Fruit fly (Drosophila melanogaster) whole organism, embryonic: Measurements from ENCODE around the gene beta4GalT7.

Experiments
- Antp ChIP-seq: fragments of 200-800 bp; sonication (Bioruptor generic); optimal IDR thresholded peaks from 3 replicates; lab custom pipeline; 2016; ENCODE audit warnings: missing biosample characterization, missing genetic modification characterization
- B-H2 ChIP-seq: fragments of 200-800 bp; sonication (Bioruptor generic); optimal IDR thresholded peaks from 2 replicates; lab custom pipeline; 2018; ENCODE audit warnings: missing biosample characterization, mild to moderate bottlenecking, missing genetic modification characterization
- CG11560 ChIP-seq: fragments of 200-800 bp; sonication (Bioruptor generic); IDR thresholded peaks from 3 replicates; pipeline ENCODE4 v1.3.6; 2022; ENCODE audit warnings: missing biosample characterization, missing genetic modification characterization
- CG12155 ChIP-seq: fragments of 200-800 bp; sonication (Bioruptor generic); optimal IDR thresholded peaks from 3 replicates; lab custom pipeline; 2016; ENCODE audit warnings: missing biosample characterization, missing genetic modification characterization
- CG12769 ChIP-seq: fragments of 200-800 bp; sonication (Bioruptor generic); optimal IDR thresholded peaks from 2 replicates; lab custom pipeline; 2019; ENCODE audit warnings: missing biosample characterization, mild to moderate bottlenecking, missing genetic modification characterization, moderate library complexity
- CG14710 ChIP-seq: fragments of 200-800 bp; sonication (Bioruptor generic); optimal IDR thresholded peaks from 3 replicates; lab custom pipeline; 2019; ENCODE audit warnings: missing biosample characterization, mild to moderate bottlenecking, missing genetic modification characterization, moderate library complexity
- CG15269 ChIP-seq: fragments of 200-800 bp; sonication (Bioruptor generic); optimal IDR thresholded peaks from 2 replicates; lab custom pipeline; 2018; ENCODE audit warnings: missing biosample characterization, mild to moderate bottlenecking, missing genetic modification characterization, moderate library complexity
- CG1792 ChIP-seq: fragments of 200-800 bp; sonication (Bioruptor generic); optimal IDR thresholded peaks from 2 replicates; lab custom pipeline; 2016; ENCODE audit warnings: missing biosample characterization, missing genetic modification characterization
- CG34376 ChIP-seq: fragments of 200-800 bp; sonication (Bioruptor generic); optimal IDR thresholded peaks from 2 replicates; lab custom pipeline; 2018; ENCODE audit warnings: missing biosample characterization, mild to moderate bottlenecking, missing genetic modification characterization
- CG6854 ChIP-seq: fragments of 200-800 bp; sonication (Bioruptor generic); optimal IDR thresholded peaks from 3 replicates; lab custom pipeline; 2017; ENCODE audit warnings: missing biosample characterization, mild to moderate bottlenecking, missing genetic modification characterization
- CG9727 ChIP-seq: fragments of 200-800 bp; sonication (Bioruptor generic); optimal IDR thresholded peaks from 3 replicates; lab custom pipeline; 2017; ENCODE audit warnings: missing biosample characterization, mild to moderate bottlenecking, missing genetic modification characterization
- CG9797 ChIP-seq: fragments of 200-800 bp; sonication (Bioruptor generic); optimal IDR thresholded peaks from 3 replicates; lab custom pipeline; 2018; ENCODE audit warnings: missing biosample characterization, mild to moderate bottlenecking, missing genetic modification characterization
- CG9876 ChIP-seq: fragments of 200-800 bp; sonication (Bioruptor generic); optimal IDR thresholded peaks from 2 replicates; lab custom pipeline; 2016; ENCODE audit warnings: missing biosample characterization, missing genetic modification characterization
- Camta ChIP-seq: fragments of 200-800 bp; sonication (Bioruptor generic); optimal IDR thresholded peaks from 2 replicates; lab custom pipeline; 2016; ENCODE audit warnings: missing biosample characterization, missing genetic modification characterization
- Dbx ChIP-seq: fragments of 200-800 bp; sonication (Bioruptor generic); IDR thresholded peaks from 3 replicates; pipeline ENCODE4 v1.3.6; 2022; ENCODE audit warnings: missing biosample characterization, missing genetic modification characterization
- Dref ChIP-seq: fragments of 200-800 bp; sonication (Bioruptor generic); IDR thresholded peaks from 2 replicates; pipeline ENCODE4 v1.3.6; 2022; ENCODE audit warnings: missing biosample characterization, missing genetic modification characterization
- Drgx ChIP-seq: fragments of 200-800 bp; sonication (Bioruptor generic); IDR thresholded peaks from 2 replicates; pipeline ENCODE4 v1.3.6; 2022; ENCODE audit warnings: missing biosample characterization, missing genetic modification characterization
- E2f1 ChIP-seq: fragments of 200-800 bp; sonication (Bioruptor generic); IDR thresholded peaks from 2 replicates; pipeline ENCODE4 v1.3.6; 2022; ENCODE audit warnings: missing biosample characterization, missing genetic modification characterization
- Eip74EF ChIP-seq, 2 experiments: fragments of 200-800 bp in 1 of 2; fragments of >200 bp in 1 of 2; sonication (Bioruptor generic) in 1 of 2; optimal IDR thresholded peaks; 2 replicates each; lab custom pipeline; 2017 to 2019; ENCODE audit warnings: missing biosample characterization in 2 of 2, missing genetic modification characterization in 2 of 2, mild to moderate bottlenecking in 1 of 2, moderate library complexity in 1 of 2
- Nf-YA ChIP-seq: fragments of 200-800 bp; sonication (Bioruptor generic); IDR thresholded peaks from 2 replicates; pipeline ENCODE4 v1.3.6; 2022; ENCODE audit warnings: missing biosample characterization, missing genetic modification characterization
- Oaz ChIP-seq: fragments of 200-800 bp; sonication (Bioruptor generic); IDR thresholded peaks from 2 replicates; pipeline ENCODE4 v1.3.6; 2022; ENCODE audit warnings: missing biosample characterization, missing genetic modification characterization
- Pdp1 ChIP-seq, 2 experiments: fragments of 200-800 bp; sonication (Bioruptor generic); optimal IDR thresholded peaks; 3 replicates each; lab custom pipeline; 2016; ENCODE audit warnings: missing biosample characterization in 2 of 2, missing genetic modification characterization in 2 of 2, mild to moderate bottlenecking in 1 of 2, moderate library complexity in 1 of 2
- Sox102F ChIP-seq: fragments of 200-800 bp; sonication (Bioruptor generic); optimal IDR thresholded peaks from 2 replicates; lab custom pipeline; 2018; ENCODE audit warnings: missing biosample characterization, mild to moderate bottlenecking, missing genetic modification characterization, moderate library complexity
- Taf1 ChIP-seq: fragments of 200-800 bp; sonication (Bioruptor generic); IDR thresholded peaks from 2 replicates; pipeline ENCODE4 v1.3.6; 2022; ENCODE audit warnings: missing biosample characterization, missing genetic modification characterization
- Tbp ChIP-seq: fragments of >200 bp; optimal IDR thresholded peaks from 2 replicates; lab custom pipeline; 2018; ENCODE audit warnings: missing biosample characterization, missing genetic modification characterization
- Trl ChIP-seq, 3 experiments: fragments of >200 bp in 2 of 3; fragments of 200-800 bp in 1 of 3; sonication (Bioruptor generic) in 1 of 3; optimal IDR thresholded peaks; 2 replicates in 1 of 3; 3 replicates in 2 of 3; lab custom pipeline; 2016 to 2017; ENCODE audit warnings: missing biosample characterization in 1 of 3, missing genetic modification characterization in 1 of 3
- abd-A ChIP-seq: fragments of 200-800 bp; sonication (Bioruptor generic); optimal IDR thresholded peaks from 3 replicates; lab custom pipeline; 2019; ENCODE audit warnings: missing biosample characterization, mild to moderate bottlenecking, missing genetic modification characterization, moderate library complexity
- cad ChIP-seq: fragments of >200 bp; optimal IDR thresholded peaks from 2 replicates; lab custom pipeline; 2017; ENCODE audit warnings: missing biosample characterization, missing genetic modification characterization
- cas ChIP-seq: fragments of 200-800 bp; sonication (Bioruptor generic); IDR thresholded peaks from 2 replicates; pipeline ENCODE4 v1.3.6; 2022; ENCODE audit warnings: missing biosample characterization, missing genetic modification characterization
- cg ChIP-seq: fragments of 200-800 bp; sonication (Bioruptor generic); optimal IDR thresholded peaks from 3 replicates; lab custom pipeline; 2019; ENCODE audit warnings: missing biosample characterization, mild to moderate bottlenecking, missing genetic modification characterization, moderate library complexity
- chinmo ChIP-seq: fragments of 200-800 bp; sonication (Bioruptor generic); IDR thresholded peaks from 4 replicates; pipeline ENCODE4 v1.3.6; 2022; ENCODE audit warnings: missing biosample characterization, missing genetic modification characterization; ENCODE audit not compliant: partially characterized antibody
- crp ChIP-seq, 2 experiments: fragments of 200-800 bp; sonication (Bioruptor generic); optimal IDR thresholded peaks; 2 replicates in 1 of 2; 3 replicates in 1 of 2; lab custom pipeline; 2017; ENCODE audit warnings: missing biosample characterization in 2 of 2, missing genetic modification characterization in 2 of 2, mild to moderate bottlenecking in 1 of 2, moderate library complexity in 1 of 2
- cwo ChIP-seq: fragments of 200-800 bp; sonication (Bioruptor generic); optimal IDR thresholded peaks from 3 replicates; lab custom pipeline; 2017; ENCODE audit warnings: missing biosample characterization, missing genetic modification characterization, mild to moderate bottlenecking, moderate library complexity, missing genetic modification reagents
- dysf ChIP-seq: fragments of 200-800 bp; sonication (Bioruptor generic); IDR thresholded peaks from 3 replicates; pipeline ENCODE4 v1.3.6; 2022; ENCODE audit warnings: missing biosample characterization, missing genetic modification characterization
- esg ChIP-seq: fragments of 200-800 bp; sonication (Bioruptor generic); conservative IDR thresholded peaks from 2 replicates; pipeline ENCODE4 v1.3.6; 2022; ENCODE audit warnings: missing biosample characterization, missing genetic modification characterization
- ftz-f1 ChIP-seq: fragments of 200-800 bp; sonication (Bioruptor generic); optimal IDR thresholded peaks from 2 replicates; lab custom pipeline; 2016; ENCODE audit warnings: missing biosample characterization, missing genetic modification characterization
- maf-S ChIP-seq: fragments of 200-800 bp; sonication (Bioruptor generic); optimal IDR thresholded peaks from 2 replicates; lab custom pipeline; 2016; ENCODE audit warnings: missing biosample characterization, missing genetic modification characterization
- odd ChIP-seq: fragments of 200-800 bp; sonication (Bioruptor generic); optimal IDR thresholded peaks from 2 replicates; lab custom pipeline; 2017; ENCODE audit warnings: missing biosample characterization, mild to moderate bottlenecking, missing genetic modification characterization
- onecut ChIP-seq: fragments of 200-800 bp; sonication (Bioruptor generic); IDR thresholded peaks from 2 replicates; pipeline ENCODE4 v1.3.6; 2022; ENCODE audit warnings: missing biosample characterization, missing genetic modification characterization
- p53 ChIP-seq: fragments of 200-800 bp; sonication (Bioruptor generic); optimal IDR thresholded peaks from 2 replicates; lab custom pipeline; 2016; ENCODE audit warnings: missing biosample characterization, missing genetic modification characterization
- sd ChIP-seq: fragments of 200-800 bp; sonication (Bioruptor generic); optimal IDR thresholded peaks from 3 replicates; lab custom pipeline; 2018; ENCODE audit warnings: missing biosample characterization, mild to moderate bottlenecking, missing genetic modification characterization, moderate library complexity
- sim ChIP-seq: fragments of 200-800 bp; sonication (Bioruptor generic); IDR thresholded peaks from 2 replicates; pipeline ENCODE4 v1.3.6; 2022; ENCODE audit warnings: missing biosample characterization, missing genetic modification characterization
- sna ChIP-seq: fragments of 200-800 bp; sonication (Bioruptor generic); IDR thresholded peaks from 2 replicates; pipeline ENCODE4 v1.3.6; 2022; ENCODE audit warnings: missing biosample characterization, missing genetic modification characterization; ENCODE audit not compliant: partially characterized antibody
- stc ChIP-seq: fragments of 200-800 bp; sonication (Bioruptor generic); IDR thresholded peaks from 2 replicates; pipeline ENCODE4 v1.3.6; 2022; ENCODE audit warnings: missing biosample characterization, missing genetic modification characterization
- trem ChIP-seq: fragments of 200-800 bp; optimal IDR thresholded peaks from 3 replicates; lab custom pipeline; 2019; ENCODE audit warnings: missing biosample characterization, mild to moderate bottlenecking, missing genetic modification characterization, moderate library complexity
- vvl ChIP-seq: fragments of 200-800 bp; sonication (Bioruptor generic); IDR thresholded peaks from 2 replicates; pipeline ENCODE4 v1.3.6; 2022; ENCODE audit warnings: missing biosample characterization, missing genetic modification characterization

Gene beta4GalT7

DNA sequence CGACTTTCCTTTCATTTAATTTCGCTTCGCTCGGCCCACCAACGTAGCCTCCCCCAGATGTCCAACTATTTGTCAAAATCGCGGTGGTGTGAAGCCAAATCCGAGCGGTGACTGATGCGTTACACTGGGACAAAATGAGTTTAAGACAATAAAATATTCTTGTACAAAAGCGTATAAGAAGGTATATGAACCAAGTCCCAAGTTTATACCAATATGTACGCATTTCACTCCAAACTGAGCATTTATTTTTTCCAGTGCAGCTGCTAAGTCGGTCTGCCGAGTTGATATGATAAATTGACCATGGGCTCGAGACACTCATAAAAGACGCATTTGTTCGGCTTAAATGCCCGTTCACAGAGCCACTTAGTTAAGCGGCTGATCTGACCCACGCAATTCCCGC lies 18.3 kb upstream of the beta4GalT7 start (continued):
- TF ChIP-seq CG9876 (GFP tag; lab: Kevin White, UChicago) (peak; percentile 23), crp (GFP tag; optimal IDR thresholded peaks at IDR 0.05; lab: Kevin White, UChicago) (no peak), chinmo (GFP tag; lab: Robert Waterston, UW) (no peak), Nf-YA (peak; percentile 39; the same call in 1 of the 2 replicates), E2f1 (GFP tag; lab: Robert Waterston, UW) (peak; percentile 69), Trl (optimal IDR thresholded peaks at IDR 0.05; lab: Kevin White, UChicago) (no peak), Trl (GFP tag; optimal IDR thresholded peaks at IDR 0.05; lab: Kevin White, UChicago) (peak; percentile 6), CG9797 (no peak), trem (tag; lab: Kevin White, UChicago) (no peak), CG12155 (peak; percentile 30), cad (GFP tag; lab: Kevin White, UChicago) (no peak), CG9727 (GFP tag; lab: Kevin White, UChicago) (peak; percentile 29), Antp (peak; percentile 23), Dref (GFP tag; lab: Robert Waterston, UW) (no peak), maf-S (no peak), onecut (GFP tag; lab: Robert Waterston, UW) (0 out of 2 replicates have a peak, but pooled peaks have one; percentile 19), esg (GFP tag; lab: Robert Waterston, UW) (no peak), cas (GFP tag; lab: Robert Waterston, UW) (no peak), p53 (GFP tag; lab: Kevin White, UChicago) (no peak), CG11560 (no peak), Tbp (GFP tag; lab: Kevin White, UChicago) (no peak), dysf (GFP tag; lab: Robert Waterston, UW) (peak; percentile 79), Dbx (GFP tag; lab: Robert Waterston, UW) (0 out of 3 replicates have a peak, but pooled peaks have one; percentile 42)
- TF ChIP-seq, all 482 proteins: peak for 196

DNA sequence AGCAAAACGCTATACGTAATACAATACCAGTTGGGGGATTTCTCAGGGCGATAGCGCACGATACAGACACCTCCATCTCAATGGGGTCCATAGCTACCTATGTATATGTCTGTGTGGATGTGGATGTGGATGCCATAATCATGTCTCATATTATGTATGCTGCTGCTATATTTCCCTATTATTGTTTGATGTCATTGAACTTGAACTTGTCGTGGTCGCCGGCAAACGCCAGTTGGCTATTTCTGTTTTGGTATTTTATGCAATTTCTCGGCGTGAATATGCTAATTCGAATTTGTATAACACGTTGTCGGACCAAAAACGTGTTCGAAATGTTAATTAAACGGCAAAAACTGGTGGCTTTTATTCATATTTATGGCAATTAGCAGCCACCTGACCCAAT lies 17.3 kb upstream of the beta4GalT7 start:
- no peak for TF ChIP-seq sim (GFP tag; lab: Robert Waterston, UW)
- no peak for TF ChIP-seq ftz-f1
- no peak for TF ChIP-seq CG6854 (GFP tag; lab: Kevin White, UChicago)
- peak; percentile 81 for TF ChIP-seq sd (tag; lab: Kevin White, UChicago)
- TF ChIP-seq Eip74EF (GFP tag; optimal IDR thresholded peaks at IDR 0.05; lab: Kevin White, UChicago) = peak in 1 of 2 experiments; percentile 75
- TF ChIP-seq cg (GFP tag; lab: Kevin White, UChicago) = peak; percentile 3
- peak; percentile 59 for TF ChIP-seq CG12769 (tag; lab: Kevin White, UChicago)
- no peak for TF ChIP-seq B-H2 (GFP tag; lab: Kevin White, UChicago)
- no peak for TF ChIP-seq odd (GFP tag; lab: Kevin White, UChicago)
- peak; percentile 1 for TF ChIP-seq Sox102F
- TF ChIP-seq sna (GFP tag; lab: Robert Waterston, UW) = no peak
- no peak for TF ChIP-seq Oaz
- TF ChIP-seq E2f1 (GFP tag; lab: Robert Waterston, UW) = no peak
- TF ChIP-seq CG1792 (GFP tag; lab: Kevin White, UChicago) = no peak
- TF ChIP-seq Camta (GFP tag; lab: Kevin White, UChicago) = no peak
- peak; percentile 55 for TF ChIP-seq cwo
- TF ChIP-seq vvl (GFP tag; lab: Robert Waterston, UW) = peak; percentile 80
- TF ChIP-seq Dbx (GFP tag; lab: Robert Waterston, UW) = no peak
- no peak for TF ChIP-seq Drgx (GFP tag; lab: Robert Waterston, UW)
- peak; percentile 38 for TF ChIP-seq CG15269 (tag; lab: Kevin White, UChicago)
- no peak for TF ChIP-seq CG34376
- peak; percentile 73 for TF ChIP-seq abd-A (tag; lab: Kevin White, UChicago)
- TF ChIP-seq Pdp1 (GFP tag; optimal IDR thresholded peaks at IDR 0.05; lab: Kevin White, UChicago) = peak in 1 of 2 experiments; percentile 64
- no peak for TF ChIP-seq Taf1 (GFP tag; lab: Robert Waterston, UW)
- peak; percentile 90; the same call in 2 of the 4 replicates for TF ChIP-seq chinmo (GFP tag; lab: Robert Waterston, UW)
- TF ChIP-seq CG14710 (tag; lab: Kevin White, UChicago) = no peak
- TF ChIP-seq stc (GFP tag; lab: Robert Waterston, UW) = no peak
